Fruit fly (Drosophila melanogaster) whole organism, prepupa: ENCODE measurements around the gene Socs16D.

Source experiments
- Blimp-1 ChIP-seq: fragments of 200-800 bp; sonication (Bioruptor generic); optimal IDR thresholded peaks from 3 replicates; lab custom pipeline; 2017; ENCODE audit warnings: missing biosample characterization, missing genetic modification characterization, mild to moderate bottlenecking, moderate library complexity, missing genetic modification reagents
- CG10631 ChIP-seq: fragments of 200-800 bp; sonication (Bioruptor generic); optimal IDR thresholded peaks from 2 replicates; lab custom pipeline; 2016; ENCODE audit warnings: missing biosample characterization, missing genetic modification characterization
- CG10669 ChIP-seq: fragments of 200-800 bp; sonication (Bioruptor generic); optimal IDR thresholded peaks from 3 replicates; lab custom pipeline; 2018; ENCODE audit warnings: missing biosample characterization, mild to moderate bottlenecking, missing genetic modification characterization, moderate library complexity
- CG11762 ChIP-seq: fragments of 200-800 bp; sonication (Bioruptor generic); optimal IDR thresholded peaks from 3 replicates; lab custom pipeline; 2016; ENCODE audit warnings: missing biosample characterization, missing genetic modification characterization; ENCODE audit not compliant: insufficient read depth
- CG15336 ChIP-seq: fragments of 200-800 bp; sonication (Bioruptor generic); IDR thresholded peaks from 2 replicates; pipeline ENCODE4 v1.3.6; 2022; ENCODE audit warnings: missing biosample characterization, missing genetic modification characterization
- CG3032 ChIP-seq: fragments of 200-800 bp; optimal IDR thresholded peaks from 2 replicates; lab custom pipeline; 2019; ENCODE audit warnings: missing biosample characterization, mild to moderate bottlenecking, missing genetic modification characterization, moderate library complexity
- CG31627 ChIP-seq: fragments of 200-800 bp; sonication (Bioruptor generic); optimal IDR thresholded peaks from 3 replicates; lab custom pipeline; 2016; ENCODE audit warnings: missing biosample characterization, missing genetic modification characterization
- CG32006 ChIP-seq: fragments of 200-800 bp; sonication (Bioruptor generic); optimal IDR thresholded peaks from 3 replicates; lab custom pipeline; 2017; ENCODE audit warnings: missing biosample characterization, mild to moderate bottlenecking, missing genetic modification characterization
- CG3919 ChIP-seq: fragments of 200-800 bp; sonication (Bioruptor generic); optimal IDR thresholded peaks from 3 replicates; lab custom pipeline; 2016; ENCODE audit warnings: missing biosample characterization, missing genetic modification characterization
- CG4318 ChIP-seq: fragments of 200-800 bp; sonication (Bioruptor generic); optimal IDR thresholded peaks from 3 replicates; lab custom pipeline; 2017; ENCODE audit warnings: missing biosample characterization, mild to moderate bottlenecking, missing genetic modification characterization
- CG6163 ChIP-seq: fragments of 200-800 bp; sonication (Bioruptor generic); IDR thresholded peaks from 3 replicates; pipeline ENCODE4 v1.3.6; 2022; ENCODE audit warnings: missing biosample characterization, missing genetic modification characterization
- CG6808 ChIP-seq: fragments of 200-800 bp; sonication (Bioruptor generic); optimal IDR thresholded peaks from 3 replicates; lab custom pipeline; 2017; ENCODE audit warnings: missing biosample characterization, missing genetic modification characterization, mild to moderate bottlenecking, moderate library complexity, missing genetic modification reagents
- CG6854 ChIP-seq: fragments of 200-800 bp; sonication (Bioruptor generic); optimal IDR thresholded peaks from 2 replicates; lab custom pipeline; 2017; ENCODE audit warnings: missing biosample characterization, mild to moderate bottlenecking, missing genetic modification characterization
- CG8119 ChIP-seq: fragments of 200-800 bp; sonication (Bioruptor generic); IDR thresholded peaks from 3 replicates; pipeline ENCODE4 v1.3.6; 2022; ENCODE audit warnings: missing biosample characterization, missing genetic modification characterization
- CG8319 ChIP-seq: fragments of 200-800 bp; sonication (Bioruptor generic); optimal IDR thresholded peaks from 3 replicates; lab custom pipeline; 2016; ENCODE audit warnings: missing biosample characterization, missing genetic modification characterization
- CG8632 ChIP-seq: fragments of 200-800 bp; sonication (Bioruptor generic); optimal IDR thresholded peaks from 3 replicates; lab custom pipeline; 2016; ENCODE audit warnings: missing biosample characterization, missing genetic modification characterization
- CG9139 ChIP-seq: fragments of 200-800 bp; sonication (Bioruptor generic); optimal IDR thresholded peaks from 3 replicates; lab custom pipeline; 2017; ENCODE audit warnings: missing biosample characterization, mild to moderate bottlenecking, missing genetic modification characterization
- Eip78C ChIP-seq: fragments of 200-800 bp; sonication (Bioruptor generic); peaks from one replicate; lab custom pipeline; 2016; ENCODE audit warnings: missing biosample characterization, missing genetic modification characterization
- Eip93F ChIP-seq: fragments of 200-800 bp; sonication (Bioruptor generic); optimal IDR thresholded peaks from 2 replicates; lab custom pipeline; 2016; ENCODE audit warnings: missing biosample characterization, mild to moderate bottlenecking, missing genetic modification characterization
- Ets96B ChIP-seq: fragments of 200-800 bp; optimal IDR thresholded peaks from 2 replicates; lab custom pipeline; 2019; ENCODE audit warnings: missing biosample characterization, mild to moderate bottlenecking, missing genetic modification characterization, moderate library complexity
- Hr39 ChIP-seq: fragments of 200-800 bp; sonication (Bioruptor generic); optimal IDR thresholded peaks from 2 replicates; lab custom pipeline; 2016; ENCODE audit warnings: missing biosample characterization, missing genetic modification characterization
- Hr4 ChIP-seq: fragments of 200-800 bp; sonication (Bioruptor generic); optimal IDR thresholded peaks from 3 replicates; lab custom pipeline; 2016; ENCODE audit warnings: missing biosample characterization, missing genetic modification characterization
- Lpt ChIP-seq: fragments of 200-800 bp; sonication (Bioruptor generic); optimal IDR thresholded peaks from 3 replicates; lab custom pipeline; 2016; ENCODE audit warnings: missing biosample characterization, missing genetic modification characterization
- Met ChIP-seq: fragments of 200-800 bp; sonication (Bioruptor generic); optimal IDR thresholded peaks from 3 replicates; lab custom pipeline; 2016; ENCODE audit warnings: missing biosample characterization, missing genetic modification characterization
- OdsH ChIP-seq: fragments of 200-800 bp; sonication (Bioruptor generic); optimal IDR thresholded peaks from 3 replicates; lab custom pipeline; 2016; ENCODE audit warnings: missing biosample characterization, missing genetic modification characterization
- cyc ChIP-seq: fragments of 200-800 bp; sonication (Bioruptor generic); optimal IDR thresholded peaks from 3 replicates; lab custom pipeline; 2016; ENCODE audit warnings: missing biosample characterization, missing genetic modification characterization
- dsx ChIP-seq: fragments of 200-800 bp; optimal IDR thresholded peaks from 3 replicates; lab custom pipeline; 2019; ENCODE audit warnings: missing biosample characterization, mild to moderate bottlenecking, missing genetic modification characterization, moderate library complexity; ENCODE audit not compliant: poor library complexity, severe bottlenecking
- eg ChIP-seq: fragments of 200-800 bp; sonication (Bioruptor generic); IDR thresholded peaks from 3 replicates; pipeline ENCODE4 v1.3.6; 2022; ENCODE audit warnings: missing biosample characterization, missing genetic modification characterization
- fd85E ChIP-seq: fragments of 200-800 bp; sonication (Bioruptor generic); optimal IDR thresholded peaks from 3 replicates; lab custom pipeline; 2016; ENCODE audit warnings: missing biosample characterization, missing genetic modification characterization
- fkh ChIP-seq: fragments of 200-800 bp; sonication (Bioruptor generic); optimal IDR thresholded peaks from 3 replicates; lab custom pipeline; 2017; ENCODE audit warnings: missing biosample characterization, mild to moderate bottlenecking, missing genetic modification characterization, moderate library complexity
- lz ChIP-seq: fragments of 200-800 bp; sonication (Bioruptor generic); optimal IDR thresholded peaks from 3 replicates; lab custom pipeline; 2016; ENCODE audit warnings: missing biosample characterization, missing genetic modification characterization
- pdm3 ChIP-seq: fragments of 200-800 bp; sonication (Bioruptor generic); optimal IDR thresholded peaks from 3 replicates; lab custom pipeline; 2016; ENCODE audit warnings: missing biosample characterization, missing genetic modification characterization
- spab ChIP-seq: fragments of 200-800 bp; sonication (Bioruptor generic); optimal IDR thresholded peaks from 2 replicates; lab custom pipeline; 2017; ENCODE audit warnings: missing biosample characterization, mild to moderate bottlenecking, missing genetic modification characterization, missing genetic modification reagents
- ss ChIP-seq, 2 experiments: fragments of 200-800 bp; sonication (Bioruptor generic); optimal IDR thresholded peaks; 2 replicates in 1 of 2; 3 replicates in 1 of 2; lab custom pipeline; 2017 to 2018; ENCODE audit warnings: mild to moderate bottlenecking in 2 of 2, missing biosample characterization in 2 of 2, missing genetic modification characterization in 2 of 2, moderate library complexity in 1 of 2
- svp ChIP-seq: fragments of 200-800 bp; sonication (Bioruptor generic); peaks from one replicate; lab custom pipeline; 2016; ENCODE audit warnings: missing biosample characterization, missing genetic modification characterization

Gene Socs16D

dm6 chrX:17806973-17807372 lies 20.4 kb downstream of the Socs16D start (continued):
- TF ChIP-seq dsx (GFP tag; lab: Kevin White, UChicago) (peak; percentile 47), lz (peak; percentile 14), Lpt (no peak), CG3032 (tag; lab: Kevin White, UChicago) (peak; percentile 65), CG9139 (peak; percentile 23), fd85E (GFP tag; lab: Kevin White, UChicago) (no peak), Ets96B (peak; percentile 60), Eip78C (GFP tag; lab: Kevin White, UChicago) (peak; percentile 77), CG6163 (GFP tag; lab: Robert Waterston, UW) (no peak), Hr39 (GFP tag; lab: Kevin White, UChicago) (no peak), CG4318 (peak; percentile 2), CG8632 (GFP tag; lab: Kevin White, UChicago) (peak; percentile 40), CG15336 (GFP tag; lab: Robert Waterston, UW) (no peak), CG3919 (GFP tag; lab: Kevin White, UChicago) (peak; percentile 53), CG31627 (GFP tag; lab: Kevin White, UChicago) (no peak), Eip93F (GFP tag; lab: Kevin White, UChicago) (no peak), CG10669 (GFP tag; lab: Kevin White, UChicago) (peak; percentile 53), CG32006 (GFP tag; lab: Kevin White, UChicago) (peak; percentile 51)

dm6 chrX:17806335-17806734 lies 21.0 kb downstream of the Socs16D start:
- TF ChIP-seq CG11762 (GFP tag; lab: Kevin White, UChicago) (no peak), Ets96B (peak; percentile 9), pdm3 (no peak), CG3032 (tag; lab: Kevin White, UChicago) (peak; percentile 19), Blimp-1 (GFP tag; lab: Kevin White, UChicago) (no peak), cyc (GFP tag; lab: Kevin White, UChicago) (no peak), CG9139 (peak; percentile 77), Eip78C (GFP tag; lab: Kevin White, UChicago) (peak; percentile 24), CG31627 (GFP tag; lab: Kevin White, UChicago) (no peak), svp (GFP tag; lab: Kevin White, UChicago) (no peak), CG6163 (GFP tag; lab: Robert Waterston, UW) (peak; percentile 74; the same call in 2 of the 3 replicates), CG10669 (GFP tag; lab: Kevin White, UChicago) (peak; percentile 15), Met (GFP tag; lab: Kevin White, UChicago) (no peak), eg (GFP tag; lab: Robert Waterston, UW) (0 out of 3 replicates have a peak, but pooled peaks have one; percentile 28), CG6808 (peak; percentile 71), OdsH (GFP tag; lab: Kevin White, UChicago) (peak; percentile 10), spab (GFP tag; lab: Kevin White, UChicago) (peak; percentile 39), Hr4 (no peak), CG10631 (peak; percentile 16), CG6854 (no peak), CG8119 (GFP tag; lab: Robert Waterston, UW) (0 out of 3 replicates have a peak, but pooled peaks have one; percentile 22), Hr39 (GFP tag; lab: Kevin White, UChicago) (no peak), ss (GFP tag; optimal IDR thresholded peaks at IDR 0.05; lab: Kevin White, UChicago) (peak; percentile 81 to 93), fkh (GFP tag; lab: Kevin White, UChicago) (no peak)

dm6 chrX:17804048-17804447 lies 23.3 kb downstream of the Socs16D start:
- TF ChIP-seq Eip78C (GFP tag; lab: Kevin White, UChicago) (peak; percentile 42), CG8319 (no peak)
- TF ChIP-seq, all 60 proteins: peak for 1
